Worm (Caenorhabditis elegans) whole organism, L4/young adult: Measurements from ENCODE around the gene M142.8.

Experiments
- W03F9.2 ChIP-seq: fragments of 150-350 bp; optimal IDR thresholded peaks from 2 replicates; lab custom pipeline; 2014; ENCODE audit warnings: missing biosample characterization, missing genetic modification characterization
- dao-5 ChIP-seq: sonication (generic microtip); optimal IDR thresholded peaks from 2 replicates; lab custom pipeline; 2016; ENCODE audit warnings: missing genotype, missing genetic modification characterization, moderate library complexity, missing compliant biosample characterization
- him-1 ChIP-seq: sonication (generic microtip); optimal IDR thresholded peaks from 2 replicates; lab custom pipeline; 2016; ENCODE audit warnings: missing genotype, missing genetic modification reagents, missing genetic modification characterization, missing compliant biosample characterization

M142.8 gene

ce11 chrIII:10969644-10970043, 36.2 kb downstream of the M142.8 start, which contains the start of gene dhc-4:
Gene dhc-4, plus strand, starts transcription at chrIII:10969944.
- TF ChIP-seq him-1 (tag; lab: Kevin White, UChicago) (no peak), W03F9.2 (tag; lab: Kevin White, UChicago) (no peak), dao-5 (no peak)

- TF ChIP-seq dao-5 (no peak), him-1 (tag; lab: Kevin White, UChicago) (no peak), W03F9.2 (tag; lab: Kevin White, UChicago) (no peak)
Observed at ce11 chrIII:10976580-10976979, 43.1 kb downstream of the M142.8 start.

- TF ChIP-seq him-1 (tag; lab: Kevin White, UChicago) (no peak), dao-5 (no peak), W03F9.2 (tag; lab: Kevin White, UChicago) (no peak)
Observed at ce11 chrIII:10981555-10981954, 48.1 kb downstream of the M142.8 start.

DNA sequence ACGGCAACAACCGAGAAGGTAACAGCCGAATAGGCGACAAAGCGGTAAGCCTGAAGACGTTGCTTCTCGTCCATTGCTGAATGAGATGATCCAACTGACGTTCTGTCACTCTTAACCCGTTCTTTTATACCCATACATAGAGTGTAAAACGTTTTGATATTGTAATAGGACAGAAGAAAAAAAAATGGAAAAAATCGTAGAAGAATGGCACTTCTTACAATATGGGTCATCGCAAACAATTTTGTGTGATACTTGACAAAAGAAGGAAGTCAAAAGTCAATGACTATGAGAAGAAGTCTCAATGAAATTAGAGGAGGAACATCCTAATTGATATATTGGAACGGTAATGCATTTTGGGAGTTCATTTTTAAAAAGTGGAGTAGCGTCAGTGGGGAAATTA, 49.7 kb downstream of the M142.8 start, which contains the start of gene col-92:
TSS of gene col-92 (minus strand) at position 101 of the 400 bp plus-strand sequence.
- TF ChIP-seq him-1 (tag; lab: Kevin White, UChicago) (no peak), dao-5 (no peak), W03F9.2 (tag; lab: Kevin White, UChicago) (no peak)

ce11 chrIII:10985559-10986036, 52.2 kb downstream of the M142.8 start, which contains the start of gene col-93:
Gene col-93, minus strand, starts transcription at chrIII:10985609.
- no peak for TF ChIP-seq him-1 (tag; lab: Kevin White, UChicago)
- TF ChIP-seq W03F9.2 (tag; lab: Kevin White, UChicago), result no peak
- TF ChIP-seq dao-5, result no peak
